Worm (Caenorhabditis elegans) whole organism, early embryonic: ENCODE results near the gene rpi-1.

ENCODE experiments used
- B0310.2 ChIP-seq: sonication (generic microtip); optimal IDR thresholded peaks from 2 replicates; lab custom pipeline; 2016; ENCODE audit warnings: mild to moderate bottlenecking, missing genetic modification characterization, missing compliant biosample characterization
- F13C5.2 ChIP-seq: sonication (generic microtip); optimal IDR thresholded peaks from 2 replicates; lab custom pipeline; 2017; ENCODE audit warnings: mild to moderate bottlenecking, missing genetic modification characterization, inconsistent platforms, missing compliant biosample characterization
- aly-1 ChIP-seq: sonication (generic microtip); optimal IDR thresholded peaks from 2 replicates; lab custom pipeline; 2016; ENCODE audit warnings: missing genetic modification characterization, missing compliant biosample characterization
- ama-1 ChIP-seq: fragments of 150-350 bp; optimal IDR thresholded peaks from 2 replicates; lab custom pipeline; 2014
- ceh-13 ChIP-seq: fragments of 200-800 bp; sonication (Bioruptor generic); optimal IDR thresholded peaks from 2 replicates; lab custom pipeline; 2018; ENCODE audit warnings: mild to moderate bottlenecking, missing genetic modification characterization, missing compliant biosample characterization
- ceh-36 ChIP-seq: sonication (generic microtip); optimal IDR thresholded peaks from 2 replicates; lab custom pipeline; 2016; ENCODE audit warnings: missing genetic modification characterization, inconsistent platforms, missing compliant biosample characterization
- ets-7 ChIP-seq: sonication (generic microtip); optimal IDR thresholded peaks from 2 replicates; lab custom pipeline; 2016; ENCODE audit warnings: missing genotype, missing genetic modification characterization, missing compliant biosample characterization
- flt-1 ChIP-seq: fragments of 200-800 bp; sonication (Bioruptor generic); IDR thresholded peaks from 2 replicates; pipeline ENCODE4 v1.3.6; 2022; ENCODE audit warnings: missing genetic modification characterization, missing compliant biosample characterization
- hmbx-1 ChIP-seq: sonication (generic microtip); optimal IDR thresholded peaks from 2 replicates; lab custom pipeline; 2016; ENCODE audit warnings: mild to moderate bottlenecking, missing genetic modification characterization, missing compliant biosample characterization
- hmg-4 ChIP-seq: fragments of 200-800 bp; sonication (Bioruptor generic); optimal IDR thresholded peaks from 2 replicates; lab custom pipeline; 2018; ENCODE audit warnings: mild to moderate bottlenecking, missing genetic modification characterization, missing compliant biosample characterization
- hnd-1 ChIP-seq: sonication (generic microtip); optimal IDR thresholded peaks from 2 replicates; lab custom pipeline; 2016; ENCODE audit warnings: missing genetic modification characterization, missing compliant biosample characterization
- pes-1 ChIP-seq: fragments of 200-800 bp; sonication (Bioruptor generic); IDR thresholded peaks from 2 replicates; pipeline ENCODE4 v1.3.6; 2022; ENCODE audit warnings: missing genetic modification reagents, missing genetic modification characterization, missing compliant biosample characterization
- scrt-1 ChIP-seq: fragments of 200-800 bp; sonication (Bioruptor generic); IDR thresholded peaks from 2 replicates; pipeline ENCODE4 v1.3.6; 2022; ENCODE audit warnings: missing genetic modification characterization, missing compliant biosample characterization
- sea-1 ChIP-seq: fragments of 200-800 bp; sonication (Bioruptor generic); conservative IDR thresholded peaks from 2 replicates; pipeline ENCODE4 v1.3.6; 2022; ENCODE audit warnings: missing genetic modification characterization, missing compliant biosample characterization
- tbx-11 ChIP-seq: fragments of 200-800 bp; sonication (Bioruptor generic); IDR thresholded peaks from 2 replicates; pipeline ENCODE4 v1.3.6; 2022; ENCODE audit warnings: missing genetic modification characterization, missing compliant biosample characterization
- tbx-37 ChIP-seq: fragments of 200-800 bp; sonication (Bioruptor generic); conservative IDR thresholded peaks from 2 replicates; pipeline ENCODE4 v1.3.6; 2022; ENCODE audit warnings: missing genetic modification reagents, missing genetic modification characterization, missing compliant biosample characterization
- tra-4 ChIP-seq: sonication (generic microtip); optimal IDR thresholded peaks from 2 replicates; lab custom pipeline; 2017; ENCODE audit warnings: missing genetic modification characterization, missing compliant biosample characterization

Gene rpi-1

ce11 chrII:13982923-13983322, 20.7 kb upstream of the rpi-1 start, which contains the start of the genes Y39G8B.13 and Y39G8B.10:
Gene Y39G8B.13 (minus strand): TSS chrII:13983047.
Gene Y39G8B.10 (minus strand): TSS chrII:13983115.
- TF ChIP-seq aly-1 (tag; lab: Kevin White, UChicago) (no peak), flt-1 (GFP tag; lab: Robert Waterston, UW) (no peak), ama-1 (no peak), F13C5.2 (tag; lab: Kevin White, UChicago) (no peak), pes-1 (GFP tag; lab: Robert Waterston, UW) (no peak)

ce11 chrII:13982247-13982646, 20.0 kb upstream of the rpi-1 start:
- no peak for TF ChIP-seq tra-4 (tag; lab: Kevin White, UChicago)
- no peak for TF ChIP-seq B0310.2 (tag; lab: Kevin White, UChicago)
- TF ChIP-seq F13C5.2 (tag; lab: Kevin White, UChicago): no peak
- TF ChIP-seq flt-1 (GFP tag; lab: Robert Waterston, UW): no peak
- no peak for TF ChIP-seq hnd-1 (tag; lab: Kevin White, UChicago)
- TF ChIP-seq tbx-11 (GFP tag; lab: Robert Waterston, UW): no peak

ce11 chrII:13981819-13982218, 19.6 kb upstream of the rpi-1 start:
- TF ChIP-seq pes-1 (GFP tag; lab: Robert Waterston, UW) (no peak), hmg-4 (no peak), scrt-1 (no peak), sea-1 (GFP tag; lab: Robert Waterston, UW) (no peak)

- TF ChIP-seq ceh-13 (no peak), ama-1 (no peak), aly-1 (tag; lab: Kevin White, UChicago) (no peak), hnd-1 (tag; lab: Kevin White, UChicago) (no peak), pes-1 (GFP tag; lab: Robert Waterston, UW) (no peak), sea-1 (GFP tag; lab: Robert Waterston, UW) (no peak), tbx-37 (GFP tag; lab: Robert Waterston, UW) (no peak), ceh-36 (tag; lab: Kevin White, UChicago) (no peak), hmbx-1 (no peak), flt-1 (GFP tag; lab: Robert Waterston, UW) (no peak)
These were observed 18.9 kb upstream of the rpi-1 start, which contains the start of gene Y39G8B.9 for ce11 chrII:13981097-13981496. Gene Y39G8B.9 (plus strand): TSS chrII:13981365.

- no peak for TF ChIP-seq sea-1 (GFP tag; lab: Robert Waterston, UW)
- no peak for TF ChIP-seq tbx-37 (GFP tag; lab: Robert Waterston, UW)
- TF ChIP-seq tra-4 (tag; lab: Kevin White, UChicago): no peak
- no peak for TF ChIP-seq pes-1 (GFP tag; lab: Robert Waterston, UW)
- no peak for TF ChIP-seq tbx-11 (GFP tag; lab: Robert Waterston, UW)
- TF ChIP-seq B0310.2 (tag; lab: Kevin White, UChicago): no peak
- no peak for TF ChIP-seq ceh-36 (tag; lab: Kevin White, UChicago)
- TF ChIP-seq flt-1 (GFP tag; lab: Robert Waterston, UW): no peak
- no peak for TF ChIP-seq ama-1
- no peak for TF ChIP-seq hmg-4
- no peak for TF ChIP-seq hnd-1 (tag; lab: Kevin White, UChicago)
- no peak for TF ChIP-seq F13C5.2 (tag; lab: Kevin White, UChicago)
These were observed 17.8 kb upstream of the rpi-1 start, which contains the start of gene sre-48 for ce11 chrII:13979833-13980513. Gene sre-48 (minus strand): TSS chrII:13979883.

ce11 chrII:13977701-13978100, 15.5 kb upstream of the rpi-1 start:
- TF ChIP-seq aly-1 (tag; lab: Kevin White, UChicago) (no peak), hmbx-1 (no peak), F13C5.2 (tag; lab: Kevin White, UChicago) (no peak), tra-4 (tag; lab: Kevin White, UChicago) (no peak), sea-1 (GFP tag; lab: Robert Waterston, UW) (no peak), flt-1 (GFP tag; lab: Robert Waterston, UW) (no peak), ets-7 (tag; lab: Kevin White, UChicago) (no peak), ceh-13 (no peak)

- TF ChIP-seq sea-1 (GFP tag; lab: Robert Waterston, UW): no peak
- TF ChIP-seq hnd-1 (tag; lab: Kevin White, UChicago): no peak
- TF ChIP-seq ceh-36 (tag; lab: Kevin White, UChicago): no peak
- no peak for TF ChIP-seq ets-7 (tag; lab: Kevin White, UChicago)
- TF ChIP-seq F13C5.2 (tag; lab: Kevin White, UChicago): peak; percentile 73
- TF ChIP-seq aly-1 (tag; lab: Kevin White, UChicago): no peak
- TF ChIP-seq tbx-37 (GFP tag; lab: Robert Waterston, UW): no peak
- TF ChIP-seq hmbx-1: no peak
- no peak for TF ChIP-seq ama-1
- TF ChIP-seq ceh-13: no peak
- no peak for TF ChIP-seq B0310.2 (tag; lab: Kevin White, UChicago)
- TF ChIP-seq hmg-4: peak; percentile 66
- TF ChIP-seq scrt-1: peak; percentile 43; the same call in 1 of the 2 replicates
- TF ChIP-seq pes-1 (GFP tag; lab: Robert Waterston, UW): peak; percentile 68
- 0 out of 2 replicates have a peak, but pooled peaks have one; percentile 32 for TF ChIP-seq flt-1 (GFP tag; lab: Robert Waterston, UW)
- TF ChIP-seq tra-4 (tag; lab: Kevin White, UChicago): no peak
- TF ChIP-seq tbx-11 (GFP tag; lab: Robert Waterston, UW): 0 out of 2 replicates have a peak, but pooled peaks have one; percentile 43
These were observed 13.9 kb upstream of the rpi-1 start, which contains the start of gene Y39G8B.2 for ce11 chrII:13976161-13976560. Gene Y39G8B.2 (minus strand): TSS chrII:13976221.

- TF ChIP-seq tra-4 (tag; lab: Kevin White, UChicago) (no peak), ceh-36 (tag; lab: Kevin White, UChicago) (peak; percentile 71)
These were observed 11.9 kb upstream of the rpi-1 start for ce11 chrII:13974136-13974535.
